Worm (Caenorhabditis elegans) whole organism, midembryonic: ENCODE results near the gene lnp-1.

Experiments used
- T22C8.4 ChIP-seq: fragments of 200-800 bp; sonication (Bioruptor generic); IDR thresholded peaks from 2 replicates; pipeline ENCODE4 v1.3.6; 2022; ENCODE audit warnings: missing genetic modification characterization, missing compliant biosample characterization
- cog-1 ChIP-seq: sonication (generic microtip); optimal IDR thresholded peaks from 2 replicates; lab custom pipeline; 2016; ENCODE audit warnings: missing genetic modification characterization, missing compliant biosample characterization
- flt-1 ChIP-seq: fragments of 200-800 bp; sonication (Bioruptor generic); IDR thresholded peaks from 2 replicates; pipeline ENCODE4 v1.3.6; 2022; ENCODE audit warnings: missing genetic modification characterization, missing compliant biosample characterization
- klf-2 ChIP-seq: fragments of 200-800 bp; sonication (Bioruptor generic); conservative IDR thresholded peaks from 2 replicates; pipeline ENCODE4 v1.3.6; 2022; ENCODE audit warnings: missing genetic modification reagents, missing genetic modification characterization, missing compliant biosample characterization
- med-1 ChIP-seq: sonication (generic microtip); optimal IDR thresholded peaks from 2 replicates; lab custom pipeline; 2017; ENCODE audit warnings: missing genetic modification characterization, mild to moderate bottlenecking, missing compliant biosample characterization, antibody characterized with exemption, missing genetic modification reagents; ENCODE audit not compliant: insufficient read depth
- ref-1 ChIP-seq: fragments of 200-800 bp; sonication (Bioruptor generic); conservative IDR thresholded peaks from 2 replicates; pipeline ENCODE4 v1.3.6; 2022; ENCODE audit warnings: missing genetic modification reagents, missing genetic modification characterization, missing compliant biosample characterization
- tab-1 ChIP-seq: fragments of 200-800 bp; sonication (Bioruptor generic); IDR thresholded peaks from 2 replicates; pipeline ENCODE4 v1.3.6; 2022; ENCODE audit warnings: missing genetic modification characterization, missing compliant biosample characterization
- ztf-23 ChIP-seq: fragments of 200-800 bp; sonication (Bioruptor generic); IDR thresholded peaks from 2 replicates; pipeline ENCODE4 v1.3.6; 2022; ENCODE audit warnings: missing genetic modification reagents, missing genetic modification characterization, missing compliant biosample characterization
- ztf-29 ChIP-seq: fragments of 200-800 bp; sonication (Bioruptor generic); IDR thresholded peaks from 2 replicates; pipeline ENCODE4 v1.3.6; 2022; ENCODE audit warnings: missing genetic modification reagents, missing genetic modification characterization, missing compliant biosample characterization

The lnp-1 gene

DNA sequence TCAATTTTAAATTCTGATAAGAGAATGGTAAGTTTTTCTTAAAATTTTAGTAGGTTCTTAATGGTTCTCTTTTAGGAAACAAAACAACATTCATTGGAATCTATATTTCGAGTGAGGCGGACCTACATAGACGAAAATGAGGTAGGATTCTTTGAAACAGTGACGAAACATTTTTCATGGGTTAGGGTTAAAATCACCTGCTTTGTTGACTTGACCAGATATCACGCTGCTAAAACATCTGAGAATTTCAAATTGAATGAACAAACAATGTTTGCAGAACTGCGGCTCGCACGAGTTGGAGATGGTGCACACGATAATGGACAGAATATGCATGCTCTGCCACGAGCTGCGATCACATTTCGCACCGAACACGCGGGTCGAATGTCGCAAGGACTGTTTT lies 26.3 kb upstream of the lnp-1 start:
- TF ChIP-seq tab-1 (no peak), cog-1 (tag; lab: Kevin White, UChicago) (no peak), flt-1 (GFP tag; lab: Robert Waterston, UW) (no peak), ztf-23 (GFP tag; lab: Robert Waterston, UW) (no peak), ztf-29 (GFP tag; lab: Robert Waterston, UW) (no peak), klf-2 (GFP tag; lab: Robert Waterston, UW) (no peak), T22C8.4 (no peak), med-1 (GFP tag; lab: Kevin White, UChicago) (no peak), ref-1 (GFP tag; lab: Robert Waterston, UW) (no peak)

DNA sequence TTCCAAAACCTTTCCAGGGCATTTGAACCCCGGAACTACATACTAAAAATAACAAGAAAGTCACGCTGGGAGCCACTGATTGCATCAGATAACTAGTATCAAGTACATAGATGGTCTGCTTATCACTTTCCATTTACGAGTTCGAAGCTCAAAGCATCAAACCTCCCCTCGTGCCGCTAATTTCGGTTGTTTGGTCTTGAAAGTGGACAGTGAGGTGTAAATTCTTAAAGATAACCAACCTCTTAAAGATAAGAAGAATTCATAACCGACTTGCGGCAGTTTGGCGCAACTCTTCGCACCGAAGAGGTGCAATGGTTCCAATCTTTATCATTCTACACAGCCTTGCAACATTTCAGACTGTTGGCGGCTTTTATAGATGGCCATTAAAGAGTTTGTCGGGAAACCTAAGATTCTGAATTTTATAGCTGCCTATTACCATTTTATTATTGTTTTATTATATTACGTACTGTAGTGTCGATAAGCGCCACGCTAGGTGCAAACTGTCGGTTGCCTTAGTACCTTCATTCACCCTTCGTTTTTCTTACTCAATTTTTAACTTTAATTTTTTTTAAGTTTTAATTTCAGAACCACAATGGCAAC lies 23.7 kb upstream of the lnp-1 start, which contains the start of gene amt-4:
Gene amt-4 (plus strand): TSS at position 586 of the 600 bp plus-strand sequence.
- TF ChIP-seq cog-1 (tag; lab: Kevin White, UChicago) (no peak), ztf-29 (GFP tag; lab: Robert Waterston, UW) (no peak), flt-1 (GFP tag; lab: Robert Waterston, UW) (no peak), tab-1 (no peak), med-1 (GFP tag; lab: Kevin White, UChicago) (no peak), ref-1 (GFP tag; lab: Robert Waterston, UW) (no peak), ztf-23 (GFP tag; lab: Robert Waterston, UW) (no peak), T22C8.4 (no peak), klf-2 (GFP tag; lab: Robert Waterston, UW) (no peak)

DNA sequence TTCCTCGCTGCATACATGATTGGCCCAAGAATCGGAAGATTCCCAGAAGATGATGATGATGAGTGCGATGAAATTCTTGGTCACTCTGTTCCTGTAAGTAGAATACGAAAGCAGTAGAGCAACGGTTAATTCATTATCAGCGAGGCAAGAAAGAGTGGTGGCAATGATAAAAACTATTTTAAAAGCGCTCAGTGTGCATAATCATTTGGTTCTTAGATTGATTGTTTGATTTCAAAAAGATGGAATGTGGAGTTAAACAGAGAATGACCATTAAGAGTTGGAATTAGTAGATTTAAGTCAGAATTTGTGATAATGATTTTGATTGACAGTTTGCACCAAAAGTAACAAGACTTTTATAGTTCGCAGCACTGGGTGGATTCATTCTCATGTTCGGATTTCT lies 21.5 kb upstream of the lnp-1 start:
- no peak for TF ChIP-seq ztf-23 (GFP tag; lab: Robert Waterston, UW)
- TF ChIP-seq med-1 (GFP tag; lab: Kevin White, UChicago), result no peak
- no peak for TF ChIP-seq ztf-29 (GFP tag; lab: Robert Waterston, UW)
- no peak for TF ChIP-seq flt-1 (GFP tag; lab: Robert Waterston, UW)
- TF ChIP-seq klf-2 (GFP tag; lab: Robert Waterston, UW), result no peak
- TF ChIP-seq cog-1 (tag; lab: Kevin White, UChicago), result no peak
- TF ChIP-seq ref-1 (GFP tag; lab: Robert Waterston, UW), result no peak
- no peak for TF ChIP-seq T22C8.4
- no peak for TF ChIP-seq tab-1

DNA sequence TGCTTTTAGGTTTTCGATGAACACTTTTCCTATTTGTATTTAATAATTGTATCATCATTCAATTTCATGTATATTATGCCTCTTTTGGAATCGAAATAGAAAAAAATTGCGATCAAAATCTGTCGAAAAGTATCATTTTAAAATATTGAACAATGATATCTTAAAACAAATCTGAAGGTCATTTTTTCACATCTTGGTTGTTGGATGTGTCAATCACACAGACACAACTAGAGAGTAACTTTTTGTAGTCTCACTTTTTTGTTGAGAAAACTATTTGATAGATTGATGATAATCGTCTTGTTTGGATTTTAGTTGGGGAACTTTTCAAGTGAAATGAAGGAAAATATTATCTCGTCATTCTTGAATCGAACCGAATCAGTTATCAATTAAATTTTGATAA lies 19.3 kb upstream of the lnp-1 start:
- TF ChIP-seq med-1 (GFP tag; lab: Kevin White, UChicago) (no peak), cog-1 (tag; lab: Kevin White, UChicago) (no peak), klf-2 (GFP tag; lab: Robert Waterston, UW) (no peak), ztf-29 (GFP tag; lab: Robert Waterston, UW) (no peak), tab-1 (no peak), flt-1 (GFP tag; lab: Robert Waterston, UW) (no peak), ref-1 (GFP tag; lab: Robert Waterston, UW) (no peak), ztf-23 (GFP tag; lab: Robert Waterston, UW) (no peak), T22C8.4 (no peak)

DNA sequence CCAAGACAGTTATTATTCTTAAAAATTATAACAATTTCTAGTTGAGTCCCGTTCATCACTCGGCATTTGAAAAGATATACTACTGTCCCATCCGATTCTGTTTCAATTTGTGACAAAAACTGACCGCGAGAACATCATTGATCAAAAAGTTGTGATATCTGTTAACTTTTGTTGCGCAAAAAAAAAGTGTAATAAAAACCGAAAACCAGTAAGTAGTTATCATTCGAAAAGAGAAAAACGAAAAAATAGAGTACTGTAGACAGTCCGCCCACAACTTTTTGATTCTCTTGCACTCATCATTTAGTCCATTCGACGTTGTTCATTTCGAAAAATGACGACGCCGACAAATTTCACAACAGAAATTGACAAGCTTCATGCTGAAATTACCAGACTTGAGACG lies 17.4 kb upstream of the lnp-1 start, which contains the start of gene amt-1:
Gene amt-1 (plus strand): TSS at position 301 of the 400 bp plus-strand sequence.
- TF ChIP-seq flt-1 (GFP tag; lab: Robert Waterston, UW) (no peak), tab-1 (no peak), ref-1 (GFP tag; lab: Robert Waterston, UW) (no peak), klf-2 (GFP tag; lab: Robert Waterston, UW) (no peak), T22C8.4 (no peak), ztf-23 (GFP tag; lab: Robert Waterston, UW) (no peak), cog-1 (tag; lab: Kevin White, UChicago) (no peak), med-1 (GFP tag; lab: Kevin White, UChicago) (no peak), ztf-29 (GFP tag; lab: Robert Waterston, UW) (no peak)

DNA sequence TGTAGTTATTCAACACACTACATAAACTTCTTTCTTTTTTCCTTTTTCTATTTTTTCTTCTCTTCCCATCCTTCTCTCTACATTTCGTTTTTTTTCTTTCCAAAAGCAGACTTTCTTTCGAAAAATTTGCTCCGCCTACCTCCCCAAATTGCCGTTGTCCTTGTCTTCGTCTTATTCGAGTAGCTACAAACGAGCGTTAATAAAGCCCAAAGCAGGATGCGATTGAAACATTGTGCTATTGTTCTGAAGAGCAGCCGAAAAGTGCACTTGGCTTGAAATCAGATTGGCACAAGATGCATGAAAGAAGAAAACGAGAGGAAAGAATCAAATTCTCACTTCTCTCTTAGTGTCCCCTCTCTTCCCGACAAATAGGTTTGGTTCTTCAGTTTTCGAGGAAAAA lies 13.7 kb upstream of the lnp-1 start:
- TF ChIP-seq tab-1 (no peak), T22C8.4 (no peak), ztf-29 (GFP tag; lab: Robert Waterston, UW) (no peak), cog-1 (tag; lab: Kevin White, UChicago) (no peak)

DNA sequence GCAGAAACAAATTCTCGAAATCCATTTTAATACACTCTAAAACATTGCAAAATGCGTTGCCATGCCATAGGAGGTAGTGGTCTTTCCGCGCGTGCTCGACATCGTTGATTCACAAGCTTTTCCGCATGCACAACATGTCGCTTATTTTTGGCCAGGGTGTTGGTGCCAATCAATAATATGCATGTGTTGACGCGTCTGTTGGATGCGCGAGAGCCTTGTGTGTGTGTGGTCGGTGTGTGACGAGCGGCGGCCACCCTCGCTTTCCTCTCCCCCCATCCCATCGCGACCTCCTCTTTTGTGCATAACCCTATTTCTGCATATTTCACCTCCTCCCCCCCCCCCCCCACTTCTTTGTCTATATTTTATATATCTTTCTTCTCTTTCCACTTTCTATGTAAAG lies 12.3 kb upstream of the lnp-1 start:
- TF ChIP-seq T22C8.4 (peak; percentile 74; the same call in 1 of the 2 replicates), ztf-29 (GFP tag; lab: Robert Waterston, UW) (no peak), tab-1 (no peak), cog-1 (tag; lab: Kevin White, UChicago) (peak; percentile 42), ref-1 (GFP tag; lab: Robert Waterston, UW) (no peak), flt-1 (GFP tag; lab: Robert Waterston, UW) (peak; percentile 60; the same call in 1 of the 2 replicates), med-1 (GFP tag; lab: Kevin White, UChicago) (no peak), klf-2 (GFP tag; lab: Robert Waterston, UW) (no peak), ztf-23 (GFP tag; lab: Robert Waterston, UW) (no peak)

DNA sequence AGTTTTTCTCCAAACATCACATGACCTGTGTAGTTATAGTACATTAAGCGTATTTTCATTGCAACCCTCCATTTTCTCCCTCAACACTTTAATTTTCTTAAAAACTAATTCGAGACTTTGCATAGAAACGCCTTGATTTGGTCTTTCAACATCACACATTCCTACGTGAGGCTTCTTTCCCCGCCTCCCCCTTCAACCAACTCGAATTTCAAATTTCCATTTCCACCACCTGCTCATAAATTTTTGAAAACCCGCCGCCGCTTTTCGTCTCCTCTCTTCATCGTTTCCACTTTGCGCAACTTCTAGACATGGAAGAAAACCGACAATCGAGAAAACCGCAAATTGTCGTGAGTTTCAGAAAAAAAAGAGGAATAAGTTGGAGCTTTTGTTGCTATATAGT lies 10.6 kb upstream of the lnp-1 start, which contains the start of gene C05E11.3:
Gene C05E11.3 (plus strand): TSS at position 301 of the 400 bp plus-strand sequence.
- no peak for TF ChIP-seq med-1 (GFP tag; lab: Kevin White, UChicago)
- no peak for TF ChIP-seq ref-1 (GFP tag; lab: Robert Waterston, UW)
- no peak for TF ChIP-seq cog-1 (tag; lab: Kevin White, UChicago)
- no peak for TF ChIP-seq flt-1 (GFP tag; lab: Robert Waterston, UW)
- no peak for TF ChIP-seq tab-1
- no peak for TF ChIP-seq klf-2 (GFP tag; lab: Robert Waterston, UW)
- no peak for TF ChIP-seq ztf-23 (GFP tag; lab: Robert Waterston, UW)
- TF ChIP-seq T22C8.4, result no peak
- TF ChIP-seq ztf-29 (GFP tag; lab: Robert Waterston, UW), result no peak

DNA sequence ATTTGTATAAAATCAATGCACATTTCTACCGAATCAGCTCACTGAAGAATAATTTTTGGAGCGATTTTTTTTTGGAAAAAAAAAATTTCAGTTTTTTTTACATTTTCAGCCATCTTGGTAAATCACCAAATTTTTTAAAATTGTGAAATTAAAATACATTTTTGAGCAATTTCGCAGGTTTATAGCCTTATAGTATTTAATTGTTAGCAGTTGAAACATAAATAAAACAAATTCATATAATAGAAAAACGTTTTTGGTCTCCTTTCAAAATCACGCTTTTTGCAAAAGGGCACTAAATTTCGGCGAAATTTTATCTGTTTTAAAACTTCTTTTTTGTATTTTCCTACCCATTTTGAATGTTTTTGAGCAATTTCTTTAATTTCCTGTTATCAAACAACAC lies 10.0 kb upstream of the lnp-1 start:
- TF ChIP-seq T22C8.4 (no peak), klf-2 (GFP tag; lab: Robert Waterston, UW) (no peak), ztf-29 (GFP tag; lab: Robert Waterston, UW) (no peak), ztf-23 (GFP tag; lab: Robert Waterston, UW) (no peak), ref-1 (GFP tag; lab: Robert Waterston, UW) (no peak), cog-1 (tag; lab: Kevin White, UChicago) (no peak), med-1 (GFP tag; lab: Kevin White, UChicago) (no peak), tab-1 (no peak), flt-1 (GFP tag; lab: Robert Waterston, UW) (no peak)
